Fruit fly (Drosophila melanogaster) whole organism, embryonic: ENCODE data around the gene AP-2mu.
A peak's percentile ranks its signal among the peaks of the same experiment; 100 is the strongest.

ENCODE experiments used
- Ada2b ChIP-seq: fragments of 200-800 bp; sonication (Bioruptor generic); IDR thresholded peaks from 2 replicates; pipeline ENCODE4 v1.3.6; 2022; ENCODE audit warnings: missing biosample characterization, missing genetic modification characterization
- Awh ChIP-seq: fragments of 200-800 bp; sonication (Bioruptor generic); IDR thresholded peaks from 2 replicates; pipeline ENCODE4, ENCODE4 v1.3.6; 2022; ENCODE audit warnings: missing biosample characterization, missing genetic modification characterization
- C15 ChIP-seq: fragments of 200-800 bp; sonication (Bioruptor generic); IDR thresholded peaks from 3 replicates; pipeline ENCODE4 v1.3.6; 2022; ENCODE audit warnings: missing biosample characterization, missing genetic modification characterization
- CG10209 ChIP-seq: fragments of 200-800 bp; sonication (Bioruptor generic); optimal IDR thresholded peaks from 3 replicates; lab custom pipeline; 2017; ENCODE audit warnings: missing biosample characterization, mild to moderate bottlenecking, missing genetic modification characterization, missing genetic modification reagents
- CG10267 ChIP-seq: fragments of 200-800 bp; sonication (Bioruptor generic); optimal IDR thresholded peaks from 2 replicates; lab custom pipeline; 2018; ENCODE audit warnings: missing biosample characterization, mild to moderate bottlenecking, missing genetic modification characterization, moderate library complexity
- CG10462 ChIP-seq: fragments of 200-800 bp; sonication (Bioruptor generic); optimal IDR thresholded peaks from 2 replicates; lab custom pipeline; 2016; ENCODE audit warnings: missing biosample characterization, missing genetic modification characterization
- CG10565 ChIP-seq: fragments of 200-800 bp; sonication (Bioruptor generic); optimal IDR thresholded peaks from 3 replicates; lab custom pipeline; 2016; ENCODE audit warnings: missing biosample characterization, mild to moderate bottlenecking, missing genetic modification characterization
- CG11504 ChIP-seq: fragments of 200-800 bp; sonication (Bioruptor generic); optimal IDR thresholded peaks from 3 replicates; lab custom pipeline; 2019; ENCODE audit warnings: missing biosample characterization, mild to moderate bottlenecking, missing genetic modification characterization, moderate library complexity
- CG1233 ChIP-seq: fragments of 200-800 bp; sonication (Bioruptor generic); optimal IDR thresholded peaks from 4 replicates; lab custom pipeline; 2018; ENCODE audit warnings: missing biosample characterization, mild to moderate bottlenecking, missing genetic modification characterization
- CG15479 ChIP-seq: fragments of 200-800 bp; sonication (Bioruptor generic); optimal IDR thresholded peaks from 3 replicates; lab custom pipeline; 2019; ENCODE audit warnings: missing biosample characterization, mild to moderate bottlenecking, missing genetic modification characterization, moderate library complexity
- CG1603 ChIP-seq: fragments of 200-800 bp; sonication (Bioruptor generic); optimal IDR thresholded peaks from 2 replicates; lab custom pipeline; 2019; ENCODE audit warnings: missing biosample characterization, mild to moderate bottlenecking, missing genetic modification characterization, moderate library complexity
- CG1832 ChIP-seq: fragments of 200-800 bp; sonication (Bioruptor generic); optimal IDR thresholded peaks from 2 replicates; lab custom pipeline; 2017; ENCODE audit warnings: missing biosample characterization, mild to moderate bottlenecking, missing genetic modification characterization, inconsistent platforms
- CG18764 ChIP-seq: fragments of 200-800 bp; sonication (Bioruptor generic); optimal IDR thresholded peaks from 3 replicates; lab custom pipeline; 2016; ENCODE audit warnings: missing biosample characterization, missing genetic modification characterization
- CG31224 ChIP-seq: fragments of 200-800 bp; sonication (Bioruptor generic); IDR thresholded peaks from 2 replicates; pipeline ENCODE4 v1.3.6; 2022; ENCODE audit warnings: missing biosample characterization, missing genetic modification characterization
- CG3407 ChIP-seq: fragments of 200-800 bp; sonication (Bioruptor generic); optimal IDR thresholded peaks from 2 replicates; lab custom pipeline; 2018; ENCODE audit warnings: missing biosample characterization, mild to moderate bottlenecking, missing genetic modification characterization
- CG3726 ChIP-seq: fragments of 200-800 bp; sonication (Bioruptor generic); IDR thresholded peaks from 3 replicates; pipeline ENCODE4, ENCODE4 v1.3.6; 2022; ENCODE audit warnings: missing biosample characterization, missing genetic modification characterization
- CG6791 ChIP-seq: fragments of 200-800 bp; sonication (Bioruptor generic); IDR thresholded peaks from 3 replicates; pipeline ENCODE4 v1.3.6; 2022; ENCODE audit warnings: missing biosample characterization, missing genetic modification characterization; ENCODE audit not compliant: partially characterized antibody
- CG7839 ChIP-seq: fragments of 200-800 bp; sonication (Bioruptor generic); optimal IDR thresholded peaks from 3 replicates; lab custom pipeline; 2018; ENCODE audit warnings: missing biosample characterization, mild to moderate bottlenecking, missing genetic modification characterization, moderate library complexity
- CG8388 ChIP-seq: fragments of 200-800 bp; sonication (Bioruptor generic); optimal IDR thresholded peaks from 2 replicates; lab custom pipeline; 2019; ENCODE audit warnings: missing biosample characterization, mild to moderate bottlenecking, missing genetic modification characterization, moderate library complexity
- CG8944 ChIP-seq: fragments of 200-800 bp; sonication (Bioruptor generic); optimal IDR thresholded peaks from 3 replicates; lab custom pipeline; 2016; ENCODE audit warnings: missing biosample characterization, missing genetic modification characterization
- CG9727 ChIP-seq: fragments of 200-800 bp; sonication (Bioruptor generic); optimal IDR thresholded peaks from 3 replicates; lab custom pipeline; 2017; ENCODE audit warnings: missing biosample characterization, mild to moderate bottlenecking, missing genetic modification characterization
- Elba2 ChIP-seq: fragments of 200-800 bp; sonication (Bioruptor generic); optimal IDR thresholded peaks from 3 replicates; lab custom pipeline; 2016; ENCODE audit warnings: missing biosample characterization, missing genetic modification characterization
- H2.0 ChIP-seq: fragments of 200-800 bp; sonication (Bioruptor generic); IDR thresholded peaks from 2 replicates; pipeline ENCODE4 v1.3.6; 2022; ENCODE audit warnings: missing biosample characterization, missing genetic modification characterization
- Hr51 ChIP-seq, 2 experiments: fragments of 200-800 bp; sonication (Bioruptor generic); optimal IDR thresholded peaks; 2 replicates in 1 of 2; 3 replicates in 1 of 2; lab custom pipeline; 2016 to 2018; ENCODE audit warnings: missing biosample characterization in 2 of 2, missing genetic modification characterization in 2 of 2, mild to moderate bottlenecking in 1 of 2, moderate library complexity in 1 of 2
- Lim3 ChIP-seq: fragments of 200-800 bp; sonication (Bioruptor generic); IDR thresholded peaks from 2 replicates; pipeline ENCODE4 v1.3.6; 2022; ENCODE audit warnings: missing biosample characterization, missing genetic modification characterization
- NfI ChIP-seq: fragments of 200-800 bp; sonication (Bioruptor generic); optimal IDR thresholded peaks from 3 replicates; lab custom pipeline; 2018; ENCODE audit warnings: missing biosample characterization, mild to moderate bottlenecking, missing genetic modification characterization, moderate library complexity
- PHDP ChIP-seq: fragments of 200-800 bp; sonication (Bioruptor generic); optimal IDR thresholded peaks from 3 replicates; lab custom pipeline; 2018; ENCODE audit warnings: missing biosample characterization, mild to moderate bottlenecking, missing genetic modification characterization, moderate library complexity
- Pdp1 ChIP-seq, 2 experiments: fragments of 200-800 bp; sonication (Bioruptor generic); optimal IDR thresholded peaks; 3 replicates each; lab custom pipeline; 2016; ENCODE audit warnings: missing biosample characterization in 2 of 2, missing genetic modification characterization in 2 of 2, mild to moderate bottlenecking in 1 of 2, moderate library complexity in 1 of 2
- Ptx1 ChIP-seq: fragments of 200-800 bp; sonication (Bioruptor generic); IDR thresholded peaks from 2 replicates; pipeline ENCODE4 v1.3.6; 2022; ENCODE audit warnings: missing biosample characterization, missing genetic modification characterization
- Trl ChIP-seq, 3 experiments: fragments of >200 bp in 2 of 3; fragments of 200-800 bp in 1 of 3; sonication (Bioruptor generic) in 1 of 3; optimal IDR thresholded peaks; 2 replicates in 1 of 3; 3 replicates in 2 of 3; lab custom pipeline; 2016 to 2017; ENCODE audit warnings: missing biosample characterization in 1 of 3, missing genetic modification characterization in 1 of 3
- abd-A ChIP-seq: fragments of 200-800 bp; sonication (Bioruptor generic); optimal IDR thresholded peaks from 3 replicates; lab custom pipeline; 2019; ENCODE audit warnings: missing biosample characterization, mild to moderate bottlenecking, missing genetic modification characterization, moderate library complexity
- bab2 ChIP-seq: fragments of 200-800 bp; sonication (Bioruptor generic); optimal IDR thresholded peaks from 2 replicates; lab custom pipeline; 2016; ENCODE audit warnings: missing biosample characterization, missing genetic modification characterization
- bowl ChIP-seq: fragments of 200-800 bp; sonication (Bioruptor generic); IDR thresholded peaks from 2 replicates; pipeline ENCODE4 v1.3.6; 2022; ENCODE audit warnings: missing biosample characterization, missing genetic modification characterization
- caup ChIP-seq: fragments of 200-800 bp; sonication (Bioruptor generic); optimal IDR thresholded peaks from 3 replicates; lab custom pipeline; 2017; ENCODE audit warnings: missing biosample characterization, mild to moderate bottlenecking, missing genetic modification characterization, moderate library complexity; ENCODE audit not compliant: severe bottlenecking
- da ChIP-seq: fragments of 200-800 bp; sonication (Bioruptor generic); optimal IDR thresholded peaks from 2 replicates; lab custom pipeline; 2016; ENCODE audit warnings: missing biosample characterization, missing genetic modification characterization
- emc ChIP-seq: fragments of 200-800 bp; sonication (Bioruptor generic); optimal IDR thresholded peaks from 2 replicates; lab custom pipeline; 2016; ENCODE audit warnings: missing biosample characterization, missing genetic modification characterization
- ems ChIP-seq: fragments of 200-800 bp; sonication (Bioruptor generic); optimal IDR thresholded peaks from 3 replicates; lab custom pipeline; 2016; ENCODE audit warnings: missing biosample characterization, missing genetic modification characterization
- gcm ChIP-seq: fragments of 200-800 bp; sonication (Bioruptor generic); optimal IDR thresholded peaks from 2 replicates; lab custom pipeline; 2019; ENCODE audit warnings: missing biosample characterization, mild to moderate bottlenecking, missing genetic modification characterization, moderate library complexity
- grau ChIP-seq: fragments of 200-800 bp; optimal IDR thresholded peaks from 3 replicates; lab custom pipeline; 2019; ENCODE audit warnings: missing biosample characterization, mild to moderate bottlenecking, missing genetic modification characterization, moderate library complexity
- ham ChIP-seq: fragments of 200-800 bp; sonication (Bioruptor generic); IDR thresholded peaks from 2 replicates; pipeline ENCODE4 v1.3.6; 2022; ENCODE audit warnings: missing biosample characterization, missing genetic modification characterization
- hbn ChIP-seq: fragments of 200-800 bp; sonication (Bioruptor generic); IDR thresholded peaks from 2 replicates; pipeline ENCODE4 v1.3.6; 2022; ENCODE audit warnings: missing biosample characterization, missing genetic modification characterization; ENCODE audit not compliant: partially characterized antibody
- kay ChIP-seq: fragments of 200-800 bp; sonication (Bioruptor generic); optimal IDR thresholded peaks from 2 replicates; lab custom pipeline; 2016; ENCODE audit warnings: missing biosample characterization, missing genetic modification characterization
- lov ChIP-seq, 2 experiments: fragments of 200-800 bp in 1 of 2; fragments of >200 bp in 1 of 2; sonication (Bioruptor generic) in 1 of 2; IDR thresholded peaks in 1 of 2; optimal IDR thresholded peaks in 1 of 2; 2 replicates in 1 of 2; 3 replicates in 1 of 2; pipeline versions ENCODE4 v1.3.6 to Lab custom; 2017 to 2022; ENCODE audit warnings: missing biosample characterization in 1 of 2, missing genetic modification characterization in 1 of 2
- pum ChIP-seq: fragments of 200-800 bp; sonication (Bioruptor generic); optimal IDR thresholded peaks from 2 replicates; lab custom pipeline; 2016; ENCODE audit warnings: missing biosample characterization, missing genetic modification characterization
- run ChIP-seq: fragments of 200-800 bp; sonication (Bioruptor generic); optimal IDR thresholded peaks from 3 replicates; lab custom pipeline; 2018; ENCODE audit warnings: missing biosample characterization, mild to moderate bottlenecking, missing genetic modification characterization
- tin ChIP-seq: fragments of 200-800 bp; sonication (Bioruptor generic); optimal IDR thresholded peaks from 3 replicates; lab custom pipeline; 2016; ENCODE audit warnings: missing biosample characterization, missing genetic modification characterization
- tx ChIP-seq: fragments of 200-800 bp; sonication (Bioruptor generic); optimal IDR thresholded peaks from 2 replicates; lab custom pipeline; 2016; ENCODE audit warnings: missing biosample characterization, missing genetic modification characterization
- usp ChIP-seq: fragments of >200 bp; optimal IDR thresholded peaks from 2 replicates; lab custom pipeline; 2017; ENCODE audit warnings: missing biosample characterization, missing genetic modification characterization
- zfh1 ChIP-seq: fragments of 200-800 bp; sonication (Bioruptor generic); IDR thresholded peaks from 3 replicates; pipeline ENCODE4 v1.3.6; 2022; ENCODE audit warnings: missing biosample characterization, missing genetic modification characterization

Gene AP-2mu

DNA sequence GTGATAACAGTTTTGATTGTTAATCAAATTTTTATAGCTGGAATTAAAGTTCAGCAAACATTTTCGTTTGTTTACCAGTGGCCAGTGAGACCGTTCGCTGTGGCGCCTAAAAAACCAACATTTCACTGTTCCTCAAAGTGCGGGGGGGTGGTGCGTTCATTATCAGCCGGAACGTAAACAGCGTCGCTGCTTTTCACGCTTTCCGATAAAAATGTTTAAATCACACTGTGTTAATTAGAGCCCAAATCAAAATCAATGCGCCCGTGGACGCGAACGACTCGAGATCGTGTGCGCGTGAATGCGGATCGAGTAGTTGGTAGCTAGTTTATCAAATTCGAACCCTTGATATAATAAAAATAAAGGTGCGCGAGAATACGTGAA, 14.4 kb upstream of the AP-2mu start, which contains the start of gene CG34376 (continued):
- TF ChIP-seq CG1603 (tag; lab: Kevin White, UChicago): peak; percentile 72
- TF ChIP-seq CG10209 (GFP tag; lab: Kevin White, UChicago): no peak
- TF ChIP-seq ems (GFP tag; lab: Kevin White, UChicago): no peak
- peak; percentile 5; the same call in 1 of the 2 replicates for TF ChIP-seq CG31224 (GFP tag; lab: Robert Waterston, UW)
- TF ChIP-seq NfI: peak; percentile 49
- no peak for TF ChIP-seq CG7839 (tag; lab: Kevin White, UChicago)
- TF ChIP-seq CG10565 (GFP tag; lab: Kevin White, UChicago): no peak
- peak; percentile 47; the same call in 1 of the 2 replicates for TF ChIP-seq H2.0 (GFP tag; lab: Robert Waterston, UW)
- TF ChIP-seq bab2 (GFP tag; lab: Kevin White, UChicago): no peak
- no peak for TF ChIP-seq hbn
- no peak for TF ChIP-seq CG15479 (GFP tag; lab: Kevin White, UChicago)
- TF ChIP-seq usp (GFP tag; lab: Kevin White, UChicago): no peak
- TF ChIP-seq pum: no peak
- TF ChIP-seq Hr51 (GFP tag; optimal IDR thresholded peaks at IDR 0.05; lab: Kevin White, UChicago): peak in 1 of 2 experiments; percentile 22
- peak; percentile 41 for TF ChIP-seq caup
- TF ChIP-seq emc (GFP tag; lab: Kevin White, UChicago): no peak
- peak; percentile 66 for TF ChIP-seq CG10267 (tag; lab: Kevin White, UChicago)
- TF ChIP-seq Trl (optimal IDR thresholded peaks at IDR 0.05; lab: Kevin White, UChicago): no peak
- TF ChIP-seq Trl (GFP tag; optimal IDR thresholded peaks at IDR 0.05; lab: Kevin White, UChicago): peak; percentile 13
- no peak for TF ChIP-seq tx (GFP tag; lab: Kevin White, UChicago)
- peak; percentile 48 for TF ChIP-seq CG9727 (GFP tag; lab: Kevin White, UChicago)
- peak; percentile 36; the same call in 1 of the 2 replicates for TF ChIP-seq Ptx1
- TF ChIP-seq kay (GFP tag; lab: Kevin White, UChicago): no peak
- peak; percentile 49 for TF ChIP-seq PHDP (tag; lab: Kevin White, UChicago)
- TF ChIP-seq CG11504: no peak
- no peak; the same call in 1 of the 2 replicates for TF ChIP-seq bowl (GFP tag; lab: Robert Waterston, UW)
- TF ChIP-seq tin: no peak
- peak; percentile 10 for TF ChIP-seq CG1233 (GFP tag; lab: Kevin White, UChicago)
- peak; percentile 25; the same call in 1 of the 2 replicates for TF ChIP-seq Awh (GFP tag; lab: Robert Waterston, UW)
- peak; percentile 88 for TF ChIP-seq abd-A
- no peak for TF ChIP-seq lov (optimal IDR thresholded peaks at IDR 0.05; lab: Kevin White, UChicago)
- 0 out of 3 replicates have a peak, but pooled peaks have one; percentile 45 for TF ChIP-seq lov (GFP tag; IDR thresholded peaks at IDR 0.05; lab: Robert Waterston, UW)
- TF ChIP-seq da: no peak
- TF ChIP-seq zfh1: peak; percentile 71
- TF ChIP-seq Lim3: no peak; the same call in 1 of the 2 replicates
- peak; percentile 34 for TF ChIP-seq CG3407
- no peak for TF ChIP-seq run (tag; lab: Kevin White, UChicago)
- TF ChIP-seq Pdp1 (GFP tag; optimal IDR thresholded peaks at IDR 0.05; lab: Kevin White, UChicago): peak in 1 of 2 experiments; percentile 57
- peak; percentile 57; the same call in 2 of the 3 replicates for TF ChIP-seq CG6791 (GFP tag; lab: Robert Waterston, UW)
- TF ChIP-seq gcm (GFP tag; lab: Kevin White, UChicago): no peak
- no peak for TF ChIP-seq CG3726 (GFP tag; lab: Robert Waterston, UW)
- peak; percentile 40 for TF ChIP-seq CG18764 (GFP tag; lab: Kevin White, UChicago)
- TF ChIP-seq CG10462 (GFP tag; lab: Kevin White, UChicago): no peak
- no peak for TF ChIP-seq CG1832 (GFP tag; lab: Kevin White, UChicago)
- TF ChIP-seq Elba2 (GFP tag; lab: Kevin White, UChicago): no peak
- TF ChIP-seq CG8388 (GFP tag; lab: Kevin White, UChicago): no peak
- TF ChIP-seq C15: no peak
- TF ChIP-seq ham (GFP tag; lab: Robert Waterston, UW): peak; percentile 61; the same call in 1 of the 2 replicates
- peak; percentile 41 for TF ChIP-seq grau (tag; lab: Kevin White, UChicago)
- peak; percentile 48 for TF ChIP-seq Ada2b
- TF ChIP-seq CG8944: no peak
